Worm (Caenorhabditis elegans) whole organism, mixed stage, embryonic: ENCODE measurements around the gene aagr-2.

ENCODE experiments used
- M03D4.4 ChIP-seq: sonication (generic microtip); optimal IDR thresholded peaks from 2 replicates; lab custom pipeline; 2017; ENCODE audit warnings: mild to moderate bottlenecking, missing genetic modification characterization, missing compliant biosample characterization
- bed-3 ChIP-seq: fragments of 200-800 bp; sonication (Bioruptor generic); optimal IDR thresholded peaks from 3 replicates; lab custom pipeline; 2018; ENCODE audit warnings: mild to moderate bottlenecking, missing genetic modification characterization, moderate library complexity, missing compliant biosample characterization
- blmp-1 ChIP-seq: fragments of 150-350 bp; optimal IDR thresholded peaks from 2 replicates; lab custom pipeline; 2014; ENCODE audit warnings: missing biosample characterization, missing genetic modification characterization
- ceh-39 ChIP-seq: fragments of 150-350 bp; optimal IDR thresholded peaks from 2 replicates; lab custom pipeline; 2014; ENCODE audit warnings: missing biosample characterization, missing genetic modification characterization
- ceh-43 ChIP-seq: fragments of 200-800 bp; sonication (Bioruptor generic); optimal IDR thresholded peaks from 2 replicates; lab custom pipeline; 2018; ENCODE audit warnings: mild to moderate bottlenecking, missing genetic modification characterization, moderate library complexity, missing compliant biosample characterization
- ceh-83 ChIP-seq: fragments of 200-800 bp; sonication (Bioruptor generic); optimal IDR thresholded peaks from 2 replicates; lab custom pipeline; 2018; ENCODE audit warnings: mild to moderate bottlenecking, missing genetic modification characterization, missing compliant biosample characterization
- cnd-1 ChIP-seq: fragments of 200-800 bp; sonication (Bioruptor generic); optimal IDR thresholded peaks from 2 replicates; lab custom pipeline; 2018; ENCODE audit warnings: mild to moderate bottlenecking, missing genetic modification characterization, missing compliant biosample characterization
- drap-1 ChIP-seq: fragments of 200-800 bp; sonication (Bioruptor generic); optimal IDR thresholded peaks from 3 replicates; lab custom pipeline; 2018; ENCODE audit warnings: mild to moderate bottlenecking, missing genetic modification characterization, missing compliant biosample characterization
- elt-3 ChIP-seq: fragments of 150-350 bp; optimal IDR thresholded peaks from 2 replicates; lab custom pipeline; 2014; ENCODE audit warnings: missing biosample characterization, missing genetic modification characterization
- flh-1 ChIP-seq: fragments of 200-800 bp; sonication (Bioruptor generic); optimal IDR thresholded peaks from 2 replicates; lab custom pipeline; 2018; ENCODE audit warnings: mild to moderate bottlenecking, missing genetic modification characterization, moderate library complexity, missing compliant biosample characterization
- ham-2 ChIP-seq: fragments of 200-800 bp; sonication (Bioruptor generic); optimal IDR thresholded peaks from 2 replicates; lab custom pipeline; 2018; ENCODE audit warnings: mild to moderate bottlenecking, missing genetic modification characterization, missing compliant biosample characterization
- hlh-1 ChIP-seq: fragments of 150-350 bp; optimal IDR thresholded peaks from 2 replicates; lab custom pipeline; 2014; ENCODE audit warnings: missing biosample characterization, missing genetic modification reagents, missing genetic modification characterization
- lin-13 ChIP-seq: fragments of 150-350 bp; optimal IDR thresholded peaks from 2 replicates; lab custom pipeline; 2014; ENCODE audit warnings: missing biosample characterization, missing genetic modification characterization
- lin-32 ChIP-seq: fragments of 200-800 bp; sonication (Bioruptor generic); optimal IDR thresholded peaks from 2 replicates; lab custom pipeline; 2018; ENCODE audit warnings: mild to moderate bottlenecking, missing genetic modification characterization, missing compliant biosample characterization
- lsy-2 ChIP-seq: fragments of 150-350 bp; optimal IDR thresholded peaks from 2 replicates; lab custom pipeline; 2014; ENCODE audit warnings: missing biosample characterization, missing genetic modification characterization
- mab-5 ChIP-seq: fragments of 150-350 bp; optimal IDR thresholded peaks from 2 replicates; lab custom pipeline; 2014; ENCODE audit warnings: missing biosample characterization, missing genetic modification characterization
- nhr-2 ChIP-seq: fragments of 150-350 bp; optimal IDR thresholded peaks from 2 replicates; lab custom pipeline; 2014; ENCODE audit warnings: missing biosample characterization, missing genetic modification characterization
- nhr-237 ChIP-seq: fragments of 150-350 bp; optimal IDR thresholded peaks from 2 replicates; lab custom pipeline; 2014; ENCODE audit warnings: missing biosample characterization, missing genetic modification characterization
- nhr-28 ChIP-seq: fragments of 150-350 bp; optimal IDR thresholded peaks from 2 replicates; lab custom pipeline; 2014; ENCODE audit warnings: missing biosample characterization, missing genetic modification characterization
- nhr-76 ChIP-seq: sonication (generic microtip); optimal IDR thresholded peaks from 2 replicates; lab custom pipeline; 2017; ENCODE audit warnings: missing biosample characterization, missing genetic modification characterization
- pha-4 ChIP-seq: fragments of 150-350 bp; optimal IDR thresholded peaks from 2 replicates; lab custom pipeline; 2018; ENCODE audit warnings: missing biosample characterization, missing genetic modification reagents, missing genetic modification characterization
- sem-2 ChIP-seq: fragments of 200-800 bp; sonication (Bioruptor generic); optimal IDR thresholded peaks from 2 replicates; lab custom pipeline; 2018; ENCODE audit warnings: mild to moderate bottlenecking, missing genetic modification characterization, missing compliant biosample characterization
- snpc-4 ChIP-seq: fragments of 150-350 bp; optimal IDR thresholded peaks from 2 replicates; lab custom pipeline; 2014; ENCODE audit warnings: missing biosample characterization, missing genetic modification characterization
- sptf-1 ChIP-seq: sonication (generic microtip); optimal IDR thresholded peaks from 2 replicates; lab custom pipeline; 2017; ENCODE audit warnings: mild to moderate bottlenecking, missing genetic modification characterization, moderate library complexity, missing compliant biosample characterization
- tbx-8 ChIP-seq: fragments of 200-800 bp; sonication (Bioruptor generic); optimal IDR thresholded peaks from 2 replicates; lab custom pipeline; 2018; ENCODE audit warnings: mild to moderate bottlenecking, missing genetic modification characterization, moderate library complexity, missing compliant biosample characterization
- unc-120 ChIP-seq: sonication (generic microtip); optimal IDR thresholded peaks from 2 replicates; lab custom pipeline; 2017; ENCODE audit warnings: missing genetic modification characterization, missing compliant biosample characterization; ENCODE audit not compliant: poor library complexity, severe bottlenecking
- unc-39 ChIP-seq: fragments of 150-350 bp; optimal IDR thresholded peaks from 2 replicates; lab custom pipeline; 2014; ENCODE audit warnings: missing biosample characterization, missing genetic modification characterization
- zip-8 ChIP-seq: fragments of 150-350 bp; optimal IDR thresholded peaks from 2 replicates; lab custom pipeline; 2014; ENCODE audit warnings: missing biosample characterization, missing genetic modification characterization
- ztf-11 ChIP-seq: fragments of 150-350 bp; optimal IDR thresholded peaks from 2 replicates; lab custom pipeline; 2014; ENCODE audit warnings: missing biosample characterization, missing genetic modification characterization

aagr-2 gene

ce11 chrII:4882498-4882897, 42.5 kb downstream of the aagr-2 start:
- TF ChIP-seq blmp-1 (no peak), elt-3 (no peak), cnd-1 (tag; lab: Kevin White, UChicago) (no peak), flh-1 (GFP tag; lab: Kevin White, UChicago) (no peak), lin-13 (tag; lab: Kevin White, UChicago) (no peak), ceh-83 (GFP tag; lab: Kevin White, UChicago) (no peak), unc-39 (tag; lab: Kevin White, UChicago) (no peak), nhr-28 (tag; lab: Kevin White, UChicago) (no peak)

ce11 chrII:4881727-4882126, 43.3 kb downstream of the aagr-2 start, which contains the start of gene gst-7:
gst-7 (plus strand) TSS chrII:4882062.
- peak; percentile 31 for TF ChIP-seq pha-4 (tag; lab: Kevin White, UChicago)
- TF ChIP-seq lin-13 (tag; lab: Kevin White, UChicago), result no peak
- TF ChIP-seq, all 35 proteins: peak for 1

DNA sequence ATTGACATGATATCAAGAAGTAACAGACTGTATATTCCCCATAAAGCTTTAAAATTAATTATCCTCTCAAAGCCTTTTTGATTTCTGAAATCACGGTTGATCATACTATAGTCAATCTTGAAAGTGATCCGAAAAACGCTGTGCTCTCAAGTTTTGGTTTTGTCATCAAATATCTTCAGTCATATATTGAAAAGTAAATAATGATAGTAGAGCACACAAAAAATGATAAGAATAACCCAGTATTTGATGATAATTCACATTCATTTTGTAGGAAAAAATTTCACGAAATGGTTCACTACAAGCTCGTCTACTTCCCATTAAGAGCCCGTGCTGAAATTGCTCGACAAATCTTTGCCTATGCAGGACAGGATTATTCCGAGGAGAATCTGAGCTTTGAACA, 45.4 kb downstream of the aagr-2 start, which contains the start of gene gst-6:
TSS of gene gst-6 (plus strand) at position 263 of the 400 bp plus-strand sequence.
- TF ChIP-seq ham-2 (GFP tag; lab: Kevin White, UChicago), result no peak
- no peak for TF ChIP-seq nhr-237
- no peak for TF ChIP-seq mab-5 (tag; lab: Kevin White, UChicago)
- TF ChIP-seq M03D4.4 (tag; lab: Kevin White, UChicago), result no peak

- TF ChIP-seq drap-1 (no peak), lin-32 (no peak), nhr-28 (tag; lab: Kevin White, UChicago) (no peak), lsy-2 (no peak), tbx-8 (GFP tag; lab: Kevin White, UChicago) (no peak), sem-2 (no peak), lin-13 (tag; lab: Kevin White, UChicago) (no peak), snpc-4 (tag; lab: Kevin White, UChicago) (no peak), hlh-1 (no peak), ceh-43 (GFP tag; lab: Kevin White, UChicago) (no peak), zip-8 (tag; lab: Kevin White, UChicago) (no peak), ztf-11 (tag; lab: Kevin White, UChicago) (no peak), pha-4 (tag; lab: Kevin White, UChicago) (no peak)
Observed at ce11 chrII:4876091-4876490, 49.0 kb downstream of the aagr-2 start, which contains the start of gene F11G11.13. F11G11.13 (minus strand) TSS chrII:4876179.

DNA sequence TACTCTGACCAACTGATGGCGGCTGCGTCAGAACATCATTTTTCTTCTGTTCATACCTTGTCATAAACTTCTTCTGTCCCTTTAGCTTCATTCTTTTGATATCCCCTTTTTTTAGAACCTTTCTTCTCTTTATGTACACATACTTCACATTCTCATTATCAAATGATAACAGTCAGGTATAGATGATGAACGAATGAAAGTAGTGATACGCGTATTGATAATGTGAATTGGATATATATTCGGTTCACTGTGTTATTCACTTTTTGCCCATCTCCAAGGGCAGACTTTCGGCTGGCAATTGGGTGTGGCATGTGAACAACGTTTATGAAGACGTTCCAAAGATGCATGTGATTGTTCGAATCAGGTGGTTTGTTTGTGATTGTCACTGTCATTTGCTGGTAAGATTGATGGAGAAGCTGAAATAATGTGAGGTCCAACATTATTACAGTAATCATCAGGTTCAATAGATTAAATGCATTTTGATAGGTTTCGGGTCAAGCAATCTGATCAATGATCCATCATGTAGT, 50.6 kb downstream of the aagr-2 start, which contains the start of gene F11G11.15:
TSS of gene F11G11.15 (plus strand) at position 511 of the 527 bp plus-strand sequence.
- TF ChIP-seq bed-3 (GFP tag; lab: Kevin White, UChicago) (no peak), ceh-39 (tag; lab: Kevin White, UChicago) (no peak), tbx-8 (GFP tag; lab: Kevin White, UChicago) (no peak), flh-1 (GFP tag; lab: Kevin White, UChicago) (no peak), sptf-1 (tag; lab: Kevin White, UChicago) (no peak), sem-2 (no peak), ztf-11 (tag; lab: Kevin White, UChicago) (no peak), snpc-4 (tag; lab: Kevin White, UChicago) (no peak), unc-120 (no peak), nhr-2 (tag; lab: Kevin White, UChicago) (no peak)

DNA sequence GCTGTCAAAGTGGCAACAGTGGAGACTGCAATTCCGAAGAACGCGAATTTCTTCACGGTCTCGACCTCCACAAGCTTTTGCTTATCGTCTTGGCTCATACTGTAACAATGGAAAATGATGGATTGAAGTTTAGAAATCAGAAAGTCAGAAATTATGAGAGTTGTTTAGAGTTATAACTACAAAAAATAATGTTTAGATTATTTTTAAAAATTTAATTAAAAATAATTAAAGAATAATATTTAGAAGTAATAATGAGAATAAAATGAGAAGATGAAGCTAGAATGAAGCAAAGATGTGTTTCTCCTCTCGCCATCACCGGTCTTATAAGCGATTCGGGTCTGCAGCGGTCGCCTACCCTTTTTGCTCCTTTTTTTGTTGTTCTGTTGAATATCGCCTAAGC, 52.0 kb downstream of the aagr-2 start, which contains the start of gene col-73:
TSS of gene col-73 (minus strand) at position 101 of the 400 bp plus-strand sequence.
- no peak for TF ChIP-seq ceh-39 (tag; lab: Kevin White, UChicago)
- TF ChIP-seq cnd-1 (tag; lab: Kevin White, UChicago), result no peak
- TF ChIP-seq nhr-28 (tag; lab: Kevin White, UChicago), result no peak
- TF ChIP-seq flh-1 (GFP tag; lab: Kevin White, UChicago), result no peak
- no peak for TF ChIP-seq sem-2
- no peak for TF ChIP-seq nhr-76
- no peak for TF ChIP-seq lin-32
- TF ChIP-seq snpc-4 (tag; lab: Kevin White, UChicago), result no peak
- TF ChIP-seq elt-3, result no peak
- TF ChIP-seq lsy-2, result no peak
- TF ChIP-seq ztf-11 (tag; lab: Kevin White, UChicago), result no peak
- no peak for TF ChIP-seq tbx-8 (GFP tag; lab: Kevin White, UChicago)
